Fruit fly (Drosophila melanogaster) whole organism, embryonic: Measurements from ENCODE around the gene CG13601.

ENCODE experiments used
- ATbp ChIP-seq: fragments of 200-800 bp; sonication (Bioruptor generic); optimal IDR thresholded peaks from 2 replicates; lab custom pipeline; 2017; ENCODE audit warnings: missing biosample characterization, mild to moderate bottlenecking, missing genetic modification characterization, missing genetic modification reagents
- CG11696 ChIP-seq: fragments of 200-800 bp; sonication (Bioruptor generic); IDR thresholded peaks from 2 replicates; pipeline ENCODE4 v1.3.6; 2022; ENCODE audit warnings: missing biosample characterization, missing genetic modification characterization
- CG1233 ChIP-seq: fragments of 200-800 bp; sonication (Bioruptor generic); optimal IDR thresholded peaks from 4 replicates; lab custom pipeline; 2018; ENCODE audit warnings: missing biosample characterization, mild to moderate bottlenecking, missing genetic modification characterization
- CG12769 ChIP-seq: fragments of 200-800 bp; sonication (Bioruptor generic); optimal IDR thresholded peaks from 2 replicates; lab custom pipeline; 2019; ENCODE audit warnings: missing biosample characterization, mild to moderate bottlenecking, missing genetic modification characterization, moderate library complexity
- CG13287 ChIP-seq: fragments of 200-800 bp; sonication (Bioruptor generic); IDR thresholded peaks from 2 replicates; pipeline ENCODE4 v1.3.6; 2022; ENCODE audit warnings: missing biosample characterization, missing genetic modification characterization; ENCODE audit not compliant: partially characterized antibody
- CG15073 ChIP-seq: fragments of 200-800 bp; sonication (Bioruptor generic); optimal IDR thresholded peaks from 2 replicates; lab custom pipeline; 2016; ENCODE audit warnings: missing biosample characterization, missing genetic modification characterization
- CG17802 ChIP-seq: fragments of 200-800 bp; sonication (Bioruptor generic); optimal IDR thresholded peaks from 2 replicates; lab custom pipeline; 2018; ENCODE audit warnings: missing biosample characterization, mild to moderate bottlenecking, missing genetic modification characterization, moderate library complexity
- CG1832 ChIP-seq: fragments of 200-800 bp; sonication (Bioruptor generic); optimal IDR thresholded peaks from 2 replicates; lab custom pipeline; 2017; ENCODE audit warnings: missing biosample characterization, mild to moderate bottlenecking, missing genetic modification characterization, inconsistent platforms
- CG3065 ChIP-seq: fragments of 200-800 bp; sonication (Bioruptor generic); optimal IDR thresholded peaks from 2 replicates; lab custom pipeline; 2016; ENCODE audit warnings: missing biosample characterization, missing genetic modification characterization
- CG34422 ChIP-seq: fragments of 200-800 bp; sonication (Bioruptor generic); IDR thresholded peaks from 3 replicates; pipeline ENCODE4 v1.3.6; 2022; ENCODE audit warnings: missing biosample characterization, missing genetic modification characterization
- CG3995 ChIP-seq: fragments of 200-800 bp; sonication (Bioruptor generic); optimal IDR thresholded peaks from 3 replicates; lab custom pipeline; 2016; ENCODE audit warnings: missing biosample characterization, missing genetic modification characterization
- CG4360 ChIP-seq: fragments of 200-800 bp; sonication (Bioruptor generic); IDR thresholded peaks from 2 replicates; pipeline ENCODE4 v1.3.6; 2022; ENCODE audit warnings: missing biosample characterization, missing genetic modification characterization
- CG4424 ChIP-seq: fragments of 200-800 bp; sonication (Bioruptor generic); optimal IDR thresholded peaks from 3 replicates; lab custom pipeline; 2016; ENCODE audit warnings: missing biosample characterization, missing genetic modification characterization
- CG4707 ChIP-seq: fragments of 200-800 bp; sonication (Bioruptor generic); optimal IDR thresholded peaks from 2 replicates; lab custom pipeline; 2018; ENCODE audit warnings: missing biosample characterization, mild to moderate bottlenecking, missing genetic modification characterization, moderate library complexity
- CG5245 ChIP-seq: fragments of 200-800 bp; sonication (Bioruptor generic); optimal IDR thresholded peaks from 3 replicates; lab custom pipeline; 2016; ENCODE audit warnings: missing biosample characterization, missing genetic modification characterization
- CG8089 ChIP-seq: fragments of 200-800 bp; sonication (Bioruptor generic); optimal IDR thresholded peaks from 3 replicates; lab custom pipeline; 2016; ENCODE audit warnings: missing biosample characterization, missing genetic modification characterization
- CG8290 ChIP-seq, 3 experiments: fragments of 200-800 bp; sonication (Bioruptor generic); optimal IDR thresholded peaks; 2 replicates each; lab custom pipeline; 2016 to 2019; ENCODE audit warnings: missing biosample characterization in 3 of 3, missing genetic modification characterization in 3 of 3, mild to moderate bottlenecking in 2 of 3, moderate library complexity in 1 of 3
- CG8944 ChIP-seq: fragments of 200-800 bp; sonication (Bioruptor generic); optimal IDR thresholded peaks from 3 replicates; lab custom pipeline; 2016; ENCODE audit warnings: missing biosample characterization, missing genetic modification characterization
- CG9215 ChIP-seq: fragments of 200-800 bp; sonication (Bioruptor generic); IDR thresholded peaks from 2 replicates; pipeline ENCODE4 v1.3.6; 2022; ENCODE audit warnings: missing biosample characterization, missing genetic modification characterization
- Eip74EF ChIP-seq, 2 experiments: fragments of 200-800 bp in 1 of 2; fragments of >200 bp in 1 of 2; sonication (Bioruptor generic) in 1 of 2; optimal IDR thresholded peaks; 2 replicates each; lab custom pipeline; 2017 to 2019; ENCODE audit warnings: missing biosample characterization in 2 of 2, missing genetic modification characterization in 2 of 2, mild to moderate bottlenecking in 1 of 2, moderate library complexity in 1 of 2
- HLH3B ChIP-seq: fragments of 200-800 bp; sonication (Bioruptor generic); IDR thresholded peaks from 2 replicates; pipeline ENCODE4 v1.3.6; 2022; ENCODE audit warnings: missing biosample characterization, missing genetic modification characterization
- Hr39 ChIP-seq: fragments of >200 bp; optimal IDR thresholded peaks from 2 replicates; lab custom pipeline; 2017
- NC2α ChIP-seq: fragments of 200-800 bp; sonication (Bioruptor generic); optimal IDR thresholded peaks from 2 replicates; lab custom pipeline; 2016; ENCODE audit warnings: missing biosample characterization, missing genetic modification characterization
- Neu2 ChIP-seq: fragments of 200-800 bp; sonication (Bioruptor generic); optimal IDR thresholded peaks from 3 replicates; lab custom pipeline; 2016; ENCODE audit warnings: missing biosample characterization, missing genetic modification characterization, borderline replicate concordance
- Sry-β ChIP-seq: fragments of 200-800 bp; sonication (Bioruptor generic); optimal IDR thresholded peaks from 2 replicates; lab custom pipeline; 2018; ENCODE audit warnings: missing biosample characterization, mild to moderate bottlenecking, missing genetic modification characterization, moderate library complexity
- Taf1 ChIP-seq: fragments of 200-800 bp; sonication (Bioruptor generic); IDR thresholded peaks from 2 replicates; pipeline ENCODE4 v1.3.6; 2022; ENCODE audit warnings: missing biosample characterization, missing genetic modification characterization
- Xbp1 ChIP-seq: fragments of 200-800 bp; sonication (Bioruptor generic); optimal IDR thresholded peaks from 3 replicates; lab custom pipeline; 2016; ENCODE audit warnings: missing biosample characterization, mild to moderate bottlenecking, missing genetic modification characterization
- abd-A ChIP-seq: fragments of 200-800 bp; sonication (Bioruptor generic); optimal IDR thresholded peaks from 3 replicates; lab custom pipeline; 2019; ENCODE audit warnings: missing biosample characterization, mild to moderate bottlenecking, missing genetic modification characterization, moderate library complexity
- ash1 ChIP-seq: fragments of 200-800 bp; sonication (Bioruptor generic); optimal IDR thresholded peaks from 2 replicates; lab custom pipeline; 2018; ENCODE audit warnings: missing biosample characterization, mild to moderate bottlenecking, missing genetic modification characterization
- bbx ChIP-seq: fragments of 200-800 bp; sonication (Bioruptor generic); IDR thresholded peaks from 2 replicates; pipeline ENCODE4 v1.3.6; 2022; ENCODE audit warnings: missing biosample characterization, missing genetic modification characterization; ENCODE audit not compliant: partially characterized antibody
- cas ChIP-seq: fragments of 200-800 bp; sonication (Bioruptor generic); IDR thresholded peaks from 2 replicates; pipeline ENCODE4 v1.3.6; 2022; ENCODE audit warnings: missing biosample characterization, missing genetic modification characterization
- ci ChIP-seq: fragments of 200-800 bp; sonication (Bioruptor generic); IDR thresholded peaks from 3 replicates; pipeline ENCODE4 v1.3.6; 2022; ENCODE audit warnings: missing biosample characterization, missing genetic modification characterization
- dan ChIP-seq: fragments of 200-800 bp; sonication (Bioruptor generic); IDR thresholded peaks from 2 replicates; pipeline ENCODE4 v1.3.6; 2022; ENCODE audit warnings: missing biosample characterization, missing genetic modification characterization
- disco-r ChIP-seq: fragments of 200-800 bp; sonication (Bioruptor generic); optimal IDR thresholded peaks from 2 replicates; lab custom pipeline; 2016; ENCODE audit warnings: missing biosample characterization, missing genetic modification characterization
- ewg ChIP-seq: fragments of 200-800 bp; sonication (Bioruptor generic); optimal IDR thresholded peaks from 3 replicates; lab custom pipeline; 2017; ENCODE audit warnings: mild to moderate bottlenecking, missing biosample characterization, missing genetic modification reagents, missing genetic modification characterization
- fd102C ChIP-seq: fragments of 200-800 bp; sonication (Bioruptor generic); optimal IDR thresholded peaks from 2 replicates; lab custom pipeline; 2018; ENCODE audit warnings: missing biosample characterization, mild to moderate bottlenecking, missing genetic modification characterization, moderate library complexity
- gt ChIP-seq: fragments of 200-800 bp; sonication (Bioruptor generic); IDR thresholded peaks from 2 replicates; pipeline ENCODE4 v1.3.6; 2022; ENCODE audit warnings: missing biosample characterization, missing genetic modification characterization
- hb ChIP-seq: fragments of 200-800 bp; sonication (Bioruptor generic); IDR thresholded peaks from 3 replicates; pipeline ENCODE4 v1.3.6; 2022; ENCODE audit warnings: missing biosample characterization, missing genetic modification characterization; ENCODE audit not compliant: partially characterized antibody
- jing ChIP-seq: fragments of 200-800 bp; sonication (Bioruptor generic); optimal IDR thresholded peaks from 2 replicates; lab custom pipeline; 2018; ENCODE audit warnings: missing biosample characterization, mild to moderate bottlenecking, missing genetic modification characterization
- lmd ChIP-seq: fragments of 200-800 bp; sonication (Bioruptor generic); IDR thresholded peaks from 2 replicates; pipeline ENCODE4 v1.3.6; 2022; ENCODE audit warnings: missing biosample characterization, missing genetic modification characterization
- lov ChIP-seq, 2 experiments: fragments of 200-800 bp in 1 of 2; fragments of >200 bp in 1 of 2; sonication (Bioruptor generic) in 1 of 2; IDR thresholded peaks in 1 of 2; optimal IDR thresholded peaks in 1 of 2; 2 replicates in 1 of 2; 3 replicates in 1 of 2; pipeline versions ENCODE4 v1.3.6 to Lab custom; 2017 to 2022; ENCODE audit warnings: missing biosample characterization in 1 of 2, missing genetic modification characterization in 1 of 2
- scrt ChIP-seq: fragments of 200-800 bp; sonication (Bioruptor generic); optimal IDR thresholded peaks from 2 replicates; lab custom pipeline; 2018; ENCODE audit warnings: missing biosample characterization, mild to moderate bottlenecking, missing genetic modification characterization, moderate library complexity
- sens ChIP-seq: fragments of 200-800 bp; sonication (Bioruptor generic); peaks from one replicate; lab custom pipeline; 2016; ENCODE audit warnings: missing biosample characterization, missing genetic modification characterization
- slbo ChIP-seq: fragments of 200-800 bp; sonication (Bioruptor generic); IDR thresholded peaks from 2 replicates; pipeline ENCODE4 v1.3.6; 2022; ENCODE audit warnings: missing biosample characterization, missing genetic modification characterization
- sna ChIP-seq: fragments of 200-800 bp; sonication (Bioruptor generic); IDR thresholded peaks from 2 replicates; pipeline ENCODE4 v1.3.6; 2022; ENCODE audit warnings: missing biosample characterization, missing genetic modification characterization; ENCODE audit not compliant: partially characterized antibody
- so ChIP-seq: fragments of 200-800 bp; sonication (Bioruptor generic); IDR thresholded peaks from 3 replicates; pipeline ENCODE4 v1.3.6; 2022; ENCODE audit warnings: missing biosample characterization, missing genetic modification characterization
- stc ChIP-seq: fragments of 200-800 bp; sonication (Bioruptor generic); IDR thresholded peaks from 2 replicates; pipeline ENCODE4 v1.3.6; 2022; ENCODE audit warnings: missing biosample characterization, missing genetic modification characterization
- tgo ChIP-seq: fragments of 200-800 bp; sonication (Bioruptor generic); IDR thresholded peaks from 3 replicates; pipeline ENCODE4 v1.3.6; 2022; ENCODE audit warnings: missing biosample characterization, missing genetic modification characterization
- vfl ChIP-seq: fragments of 200-800 bp; sonication (Bioruptor generic); optimal IDR thresholded peaks from 2 replicates; lab custom pipeline; 2016; ENCODE audit warnings: missing biosample characterization, missing genetic modification characterization

Gene CG13601

DNA sequence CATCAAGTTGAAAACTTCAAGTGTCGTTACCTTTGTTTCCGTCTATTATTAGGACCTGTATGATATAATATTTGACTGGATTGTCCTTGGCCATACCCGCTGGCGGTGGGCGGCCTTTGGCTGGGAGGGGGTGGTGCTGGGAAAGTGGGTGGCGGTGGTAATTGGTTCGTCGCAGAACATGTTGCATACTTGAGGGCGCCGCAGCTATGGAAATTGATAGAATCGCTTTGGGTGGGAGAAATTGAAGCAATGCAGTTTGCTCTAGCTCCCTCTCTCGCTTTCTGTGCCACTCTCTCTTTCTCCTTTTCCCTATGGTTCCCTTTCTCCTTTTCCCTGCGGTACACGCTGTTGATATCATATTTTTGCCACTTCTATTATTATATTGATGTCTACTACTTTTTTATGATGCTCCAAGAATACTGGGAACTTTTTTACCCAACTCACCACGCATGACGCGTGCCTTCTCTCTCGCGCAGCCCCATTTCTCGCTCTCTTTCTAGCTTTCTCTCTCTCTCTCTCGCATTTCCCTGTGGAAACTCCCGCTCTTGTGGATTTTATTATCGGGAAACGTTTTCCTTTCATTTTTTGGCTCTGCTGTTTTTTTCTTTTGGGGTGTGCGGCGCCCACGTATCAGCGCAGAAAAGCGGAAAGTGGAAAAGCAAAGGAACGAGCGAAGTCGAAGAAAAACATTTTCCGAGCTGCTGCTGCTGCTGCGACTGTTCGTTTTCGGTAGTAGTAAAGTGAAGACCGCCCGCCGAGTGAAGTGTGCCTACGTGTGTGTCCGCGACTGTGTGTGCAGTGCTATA, 37.7 kb upstream of the CG13601 start (continued):
- TF ChIP-seq gt (GFP tag; lab: Robert Waterston, UW), result no peak
- peak; percentile 61 for TF ChIP-seq CG12769
- no peak for TF ChIP-seq CG3995 (GFP tag; lab: Kevin White, UChicago)
- no peak for TF ChIP-seq ash1 (GFP tag; lab: Kevin White, UChicago)
- peak; percentile 56 for TF ChIP-seq CG1832 (GFP tag; lab: Kevin White, UChicago)
- peak; percentile 57 for TF ChIP-seq CG11696 (GFP tag; lab: Robert Waterston, UW)
- TF ChIP-seq Eip74EF (GFP tag; optimal IDR thresholded peaks at IDR 0.05; lab: Kevin White, UChicago), result no peak
- TF ChIP-seq CG34422, result no peak
- TF ChIP-seq scrt (GFP tag; lab: Kevin White, UChicago), result peak; percentile 74
- no peak for TF ChIP-seq stc
- peak; percentile 66 for TF ChIP-seq sens (GFP tag; lab: Kevin White, UChicago)
- TF ChIP-seq CG15073 (GFP tag; lab: Kevin White, UChicago), result peak; percentile 70
- TF ChIP-seq tgo (GFP tag; lab: Robert Waterston, UW), result no peak
- TF ChIP-seq CG17802, result no peak
- TF ChIP-seq fd102C (GFP tag; lab: Kevin White, UChicago), result no peak
- no peak for TF ChIP-seq Hr39
- no peak for TF ChIP-seq lov (optimal IDR thresholded peaks at IDR 0.05; lab: Kevin White, UChicago)
- no peak for TF ChIP-seq lov (GFP tag; IDR thresholded peaks at IDR 0.05; lab: Robert Waterston, UW)
- no peak for TF ChIP-seq CG4707 (GFP tag; lab: Kevin White, UChicago)
- TF ChIP-seq vfl (GFP tag; lab: Kevin White, UChicago), result no peak
- TF ChIP-seq hb (GFP tag; lab: Robert Waterston, UW), result no peak
- no peak for TF ChIP-seq CG3065 (GFP tag; lab: Kevin White, UChicago)
- TF ChIP-seq cas (GFP tag; lab: Robert Waterston, UW), result no peak
- TF ChIP-seq so (GFP tag; lab: Robert Waterston, UW), result 0 out of 3 replicates have a peak, but pooled peaks have one; percentile 6
- TF ChIP-seq disco-r (GFP tag; lab: Kevin White, UChicago), result no peak
- no peak for TF ChIP-seq Taf1 (GFP tag; lab: Robert Waterston, UW)
- no peak for TF ChIP-seq NC2α (GFP tag; lab: Kevin White, UChicago)
- no peak for TF ChIP-seq CG8944 (GFP tag; lab: Kevin White, UChicago)
- TF ChIP-seq bbx (GFP tag; lab: Robert Waterston, UW), result no peak
- no peak for TF ChIP-seq Neu2
- no peak for TF ChIP-seq ATbp (GFP tag; lab: Kevin White, UChicago)
- TF ChIP-seq abd-A (tag; lab: Kevin White, UChicago), result peak; percentile 63
- no peak for TF ChIP-seq CG4360 (GFP tag; lab: Robert Waterston, UW)
- TF ChIP-seq CG5245 (GFP tag; lab: Kevin White, UChicago), result no peak
- TF ChIP-seq CG8290 (GFP tag; optimal IDR thresholded peaks at IDR 0.05; lab: Kevin White, UChicago), result peak; percentile 71
- peak; percentile 28 to 90 for TF ChIP-seq CG8290 (tag; optimal IDR thresholded peaks at IDR 0.05; lab: Kevin White, UChicago)
- no peak for TF ChIP-seq dan (GFP tag; lab: Robert Waterston, UW)
- TF ChIP-seq Sry-β (GFP tag; lab: Kevin White, UChicago), result no peak
- TF ChIP-seq sna, result no peak
- no peak for TF ChIP-seq slbo (GFP tag; lab: Robert Waterston, UW)
- no peak for TF ChIP-seq lmd (GFP tag; lab: Robert Waterston, UW)
- TF ChIP-seq HLH3B (GFP tag; lab: Robert Waterston, UW), result no peak
- no peak for TF ChIP-seq CG4424 (GFP tag; lab: Kevin White, UChicago)
- no peak for TF ChIP-seq CG9215 (GFP tag; lab: Robert Waterston, UW)
- no peak for TF ChIP-seq jing (GFP tag; lab: Kevin White, UChicago)
- TF ChIP-seq Xbp1 (GFP tag; lab: Kevin White, UChicago), result no peak
- TF ChIP-seq ewg (GFP tag; lab: Kevin White, UChicago), result peak; percentile 76
- no peak for TF ChIP-seq CG13287 (GFP tag; lab: Robert Waterston, UW)
- TF ChIP-seq CG8089 (GFP tag; lab: Kevin White, UChicago), result no peak
- peak; percentile 41; the same call in 2 of the 3 replicates for TF ChIP-seq ci (GFP tag; lab: Robert Waterston, UW)
- no peak for TF ChIP-seq CG1233
